Worm (Caenorhabditis elegans) whole organism, young adult: ENCODE measurements around the gene rme-1.
A peak's percentile ranks its signal among the peaks of the same experiment; 100 is the strongest.

Source experiments
- B0019.2 ChIP-seq: fragments of 200-800 bp; sonication (Bioruptor generic); conservative IDR thresholded peaks from 2 replicates; pipeline ENCODE4 v1.3.6; 2022; ENCODE audit warnings: missing genetic modification reagents, missing genetic modification characterization, missing compliant biosample characterization
- B0261.1 ChIP-seq: sonication (generic microtip); optimal IDR thresholded peaks from 2 replicates; lab custom pipeline; 2016; ENCODE audit warnings: mild to moderate bottlenecking, missing genetic modification characterization, moderate library complexity, missing compliant biosample characterization
- B0336.3 ChIP-seq: fragments of 200-800 bp; sonication (Bioruptor generic); IDR thresholded peaks from 2 replicates; pipeline ENCODE4 v1.3.6; 2022; ENCODE audit warnings: missing genetic modification characterization, missing compliant biosample characterization
- F22D6.2 ChIP-seq: sonication (generic microtip); optimal IDR thresholded peaks from 2 replicates; lab custom pipeline; 2016; ENCODE audit warnings: mild to moderate bottlenecking, missing genetic modification characterization, missing compliant biosample characterization
- F23B12.7 ChIP-seq: sonication (generic microtip); optimal IDR thresholded peaks from 2 replicates; lab custom pipeline; 2017; ENCODE audit warnings: missing genetic modification characterization, mild to moderate bottlenecking, missing compliant biosample characterization, antibody characterized with exemption, moderate library complexity; ENCODE audit not compliant: insufficient read depth
- F33H1.4 ChIP-seq: fragments of 200-800 bp; sonication (Bioruptor generic); IDR thresholded peaks from 2 replicates; pipeline ENCODE4 v1.3.6; 2022; ENCODE audit warnings: missing genetic modification reagents, missing genetic modification characterization, missing compliant biosample characterization
- F52B5.7 ChIP-seq: sonication (generic microtip); optimal IDR thresholded peaks from 2 replicates; lab custom pipeline; 2016; ENCODE audit warnings: mild to moderate bottlenecking, missing genetic modification characterization, missing compliant biosample characterization
- K12H6.12 ChIP-seq: fragments of 200-800 bp; sonication (Bioruptor generic); optimal IDR thresholded peaks from 2 replicates; lab custom pipeline; 2018; ENCODE audit warnings: mild to moderate bottlenecking, missing genetic modification characterization, missing compliant biosample characterization
- T07F8.4 ChIP-seq: sonication (generic microtip); optimal IDR thresholded peaks from 2 replicates; lab custom pipeline; 2016; ENCODE audit warnings: mild to moderate bottlenecking, missing genetic modification characterization, moderate library complexity, missing compliant biosample characterization
- Y95B8A.8 ChIP-seq: fragments of 200-800 bp; sonication (Bioruptor generic); IDR thresholded peaks from 2 replicates; pipeline ENCODE4 v1.3.6; 2022; ENCODE audit warnings: missing genetic modification reagents, missing genetic modification characterization, missing compliant biosample characterization
- ZK185.1 ChIP-seq: sonication (generic microtip); optimal IDR thresholded peaks from 2 replicates; lab custom pipeline; 2016; ENCODE audit warnings: mild to moderate bottlenecking, missing genetic modification characterization, missing compliant biosample characterization; ENCODE audit not compliant: poor library complexity, severe bottlenecking
- ama-1 ChIP-seq, 3 experiments: fragments of 150-350 bp in 1 of 3; sonication (generic microtip) in 2 of 3; optimal IDR thresholded peaks; 2 replicates each; lab custom pipeline; 2014 to 2018; ENCODE audit warnings: missing biosample characterization in 2 of 3, missing genetic modification characterization in 2 of 3, missing genetic modification reagents in 2 of 3
- aptf-2 ChIP-seq: fragments of 200-800 bp; sonication (Bioruptor generic); conservative IDR thresholded peaks from 2 replicates; pipeline ENCODE4 v1.3.6; 2022; ENCODE audit warnings: missing genetic modification reagents, missing genetic modification characterization, missing compliant biosample characterization
- aptf-3 ChIP-seq: fragments of 200-800 bp; sonication (Bioruptor generic); IDR thresholded peaks from 2 replicates; pipeline ENCODE4 v1.3.6; 2022; ENCODE audit warnings: missing genetic modification characterization, missing compliant biosample characterization
- athp-1 ChIP-seq: sonication (generic microtip); optimal IDR thresholded peaks from 2 replicates; lab custom pipeline; 2017; ENCODE audit warnings: mild to moderate bottlenecking, missing genetic modification characterization, missing compliant biosample characterization
- attf-5 ChIP-seq: fragments of 200-800 bp; sonication (Bioruptor generic); optimal IDR thresholded peaks from 2 replicates; lab custom pipeline; 2018; ENCODE audit warnings: mild to moderate bottlenecking, missing genetic modification characterization, missing compliant biosample characterization
- attf-6 ChIP-seq: fragments of 200-800 bp; sonication (Bioruptor generic); IDR thresholded peaks from 2 replicates; pipeline ENCODE4 v1.3.6; 2022; ENCODE audit warnings: missing genetic modification reagents, missing genetic modification characterization, missing compliant biosample characterization
- cebp-1 ChIP-seq, 2 experiments: fragments of 200-800 bp in 1 of 2; sonication (Bioruptor generic) in 1 of 2; sonication (generic microtip) in 1 of 2; IDR thresholded peaks in 1 of 2; optimal IDR thresholded peaks in 1 of 2; 2 replicates each; pipeline versions ENCODE4 v1.3.6 to Lab custom; 2017 to 2022; ENCODE audit warnings: missing compliant biosample characterization in 2 of 2, missing genetic modification characterization in 2 of 2, mild to moderate bottlenecking in 1 of 2, missing genetic modification reagents in 1 of 2, moderate library complexity in 1 of 2
- ceh-91 ChIP-seq: fragments of 200-800 bp; sonication (Bioruptor generic); IDR thresholded peaks from 2 replicates; pipeline ENCODE4 v1.3.6; 2022; ENCODE audit warnings: missing genetic modification reagents, missing genetic modification characterization, missing compliant biosample characterization
- dpff-1 ChIP-seq: sonication (generic microtip); optimal IDR thresholded peaks from 2 replicates; lab custom pipeline; 2017; ENCODE audit warnings: mild to moderate bottlenecking, missing genetic modification characterization, missing compliant biosample characterization
- dpl-1 ChIP-seq: fragments of 150-350 bp; optimal IDR thresholded peaks from 2 replicates; lab custom pipeline; 2014; ENCODE audit warnings: missing biosample characterization, missing genetic modification reagents, missing genetic modification characterization
- efl-1 ChIP-seq: fragments of 150-350 bp; optimal IDR thresholded peaks from 2 replicates; lab custom pipeline; 2014; ENCODE audit warnings: missing biosample characterization, missing genetic modification reagents, missing genetic modification characterization
- egl-18 ChIP-seq: fragments of 200-800 bp; sonication (Bioruptor generic); IDR thresholded peaks from 2 replicates; pipeline ENCODE4 v1.3.6; 2022; ENCODE audit warnings: missing genetic modification reagents, missing genetic modification characterization, missing compliant biosample characterization
- ekl-4 ChIP-seq: fragments of 200-800 bp; sonication (Bioruptor generic); IDR thresholded peaks from 2 replicates; pipeline ENCODE4 v1.3.6; 2022; ENCODE audit warnings: missing genetic modification reagents, missing genetic modification characterization, missing compliant biosample characterization
- hlh-12 ChIP-seq: sonication (generic microtip); optimal IDR thresholded peaks from 2 replicates; lab custom pipeline; 2016; ENCODE audit warnings: missing genetic modification characterization, missing compliant biosample characterization
- hmg-1.2 ChIP-seq: fragments of 200-800 bp; sonication (Bioruptor generic); IDR thresholded peaks from 2 replicates; pipeline ENCODE4 v1.3.6; 2022; ENCODE audit warnings: missing genetic modification reagents, missing genetic modification characterization, missing compliant biosample characterization
- lin-35 ChIP-seq, 3 experiments: fragments of 150-350 bp in 2 of 3; sonication (generic microtip) in 1 of 3; optimal IDR thresholded peaks; 2 replicates each; lab custom pipeline; 2014 to 2018; ENCODE audit warnings: missing biosample characterization in 3 of 3, missing genetic modification characterization in 3 of 3, missing genetic modification reagents in 3 of 3
- lir-1 ChIP-seq: fragments of 200-800 bp; sonication (Bioruptor generic); conservative IDR thresholded peaks from 2 replicates; pipeline ENCODE4 v1.3.6; 2022; ENCODE audit warnings: missing genetic modification reagents, missing genetic modification characterization, missing compliant biosample characterization
- lsl-1 ChIP-seq: fragments of 200-800 bp; sonication (Bioruptor generic); optimal IDR thresholded peaks from 2 replicates; lab custom pipeline; 2018; ENCODE audit warnings: mild to moderate bottlenecking, missing genetic modification characterization, moderate library complexity, missing compliant biosample characterization
- lsy-27 ChIP-seq: sonication (generic microtip); optimal IDR thresholded peaks from 2 replicates; lab custom pipeline; 2017; ENCODE audit warnings: missing genetic modification characterization, mild to moderate bottlenecking, missing compliant biosample characterization, antibody characterized with exemption, missing genotype, borderline replicate concordance; ENCODE audit not compliant: insufficient read depth
- nhr-120 ChIP-seq: fragments of 200-800 bp; sonication (Bioruptor generic); IDR thresholded peaks from 2 replicates; pipeline ENCODE4 v1.3.6; 2022; ENCODE audit warnings: missing genetic modification characterization, missing compliant biosample characterization
- nhr-27 ChIP-seq: fragments of 200-800 bp; sonication (Bioruptor generic); optimal IDR thresholded peaks from 2 replicates; lab custom pipeline; 2018; ENCODE audit warnings: mild to moderate bottlenecking, missing genetic modification characterization, moderate library complexity, missing compliant biosample characterization
- nhr-80 ChIP-seq: sonication (generic microtip); optimal IDR thresholded peaks from 2 replicates; lab custom pipeline; 2016; ENCODE audit warnings: missing genetic modification characterization, missing compliant biosample characterization
- pha-4 ChIP-seq: fragments of 150-350 bp; sonication (generic microtip); optimal IDR thresholded peaks from 2 replicates; lab custom pipeline; 2014; ENCODE audit warnings: missing biosample characterization, missing genetic modification reagents, missing genetic modification characterization
- rec-8 ChIP-seq, 2 experiments: sonication (generic microtip); optimal IDR thresholded peaks; 2 replicates each; lab custom pipeline; 2016; ENCODE audit warnings: mild to moderate bottlenecking in 2 of 2, missing genetic modification characterization in 2 of 2, missing genetic modification reagents in 2 of 2, missing genotype in 2 of 2, missing biosample characterization in 1 of 2, missing compliant biosample characterization in 1 of 2, moderate library complexity in 1 of 2
- repo-1 ChIP-seq: sonication (generic microtip); optimal IDR thresholded peaks from 2 replicates; lab custom pipeline; 2017; ENCODE audit warnings: mild to moderate bottlenecking, missing genetic modification characterization, missing compliant biosample characterization
- rpc-1 ChIP-seq, 2 experiments: fragments of 150-350 bp in 1 of 2; sonication (generic microtip) in 1 of 2; optimal IDR thresholded peaks; 2 replicates each; lab custom pipeline; 2014 to 2018; ENCODE audit warnings: missing biosample characterization in 1 of 2, missing genetic modification characterization in 1 of 2, missing genetic modification reagents in 1 of 2, missing genotype in 1 of 2
- snpc-3.4 ChIP-seq: sonication (generic microtip); optimal IDR thresholded peaks from 2 replicates; lab custom pipeline; 2017; ENCODE audit warnings: missing genetic modification characterization, mild to moderate bottlenecking, missing compliant biosample characterization, antibody characterized with exemption, moderate library complexity, missing genotype, missing genetic modification reagents
- snpc-4 ChIP-seq, 5 experiments: fragments of 150-350 bp in 1 of 5; sonication (generic microtip) in 4 of 5; optimal IDR thresholded peaks; 2 replicates each; lab custom pipeline; 2014 to 2018; ENCODE audit warnings: missing genetic modification characterization in 5 of 5, missing biosample characterization in 3 of 5, antibody characterized with exemption in 2 of 5, mild to moderate bottlenecking in 2 of 5, missing compliant biosample characterization in 2 of 5, missing genotype in 2 of 5, moderate library complexity in 2 of 5, missing genetic modification reagents in 1 of 5
- xnd-1 ChIP-seq: sonication (generic microtip); optimal IDR thresholded peaks from 2 replicates; lab custom pipeline; 2016; ENCODE audit warnings: missing genotype, missing genetic modification reagents, missing genetic modification characterization, missing compliant biosample characterization
- zfh-2 ChIP-seq: fragments of 200-800 bp; sonication (Bioruptor generic); conservative IDR thresholded peaks from 2 replicates; pipeline ENCODE4 v1.3.6; 2022; ENCODE audit warnings: missing genetic modification reagents, missing genetic modification characterization, missing compliant biosample characterization
- zim-3 ChIP-seq: sonication (generic microtip); optimal IDR thresholded peaks from 2 replicates; lab custom pipeline; 2017; ENCODE audit warnings: mild to moderate bottlenecking, missing genetic modification characterization, moderate library complexity, missing compliant biosample characterization
- ztf-18 ChIP-seq: sonication (generic microtip); optimal IDR thresholded peaks from 2 replicates; lab custom pipeline; 2016; ENCODE audit warnings: missing genotype, mild to moderate bottlenecking, missing genetic modification characterization, missing compliant biosample characterization
- ztf-25 ChIP-seq: fragments of 200-800 bp; sonication (Bioruptor generic); IDR thresholded peaks from 2 replicates; pipeline ENCODE4 v1.3.6; 2022; ENCODE audit warnings: missing genetic modification reagents, missing genetic modification characterization, missing compliant biosample characterization
- ztf-26 ChIP-seq: sonication (generic microtip); optimal IDR thresholded peaks from 2 replicates; lab custom pipeline; 2017; ENCODE audit warnings: missing genetic modification characterization, missing compliant biosample characterization
- ztf-6 ChIP-seq: fragments of 200-800 bp; sonication (Bioruptor generic); IDR thresholded peaks from 2 replicates; pipeline ENCODE4 v1.3.6; 2022; ENCODE audit warnings: missing genetic modification reagents, missing genetic modification characterization, missing compliant biosample characterization

rme-1 gene

DNA sequence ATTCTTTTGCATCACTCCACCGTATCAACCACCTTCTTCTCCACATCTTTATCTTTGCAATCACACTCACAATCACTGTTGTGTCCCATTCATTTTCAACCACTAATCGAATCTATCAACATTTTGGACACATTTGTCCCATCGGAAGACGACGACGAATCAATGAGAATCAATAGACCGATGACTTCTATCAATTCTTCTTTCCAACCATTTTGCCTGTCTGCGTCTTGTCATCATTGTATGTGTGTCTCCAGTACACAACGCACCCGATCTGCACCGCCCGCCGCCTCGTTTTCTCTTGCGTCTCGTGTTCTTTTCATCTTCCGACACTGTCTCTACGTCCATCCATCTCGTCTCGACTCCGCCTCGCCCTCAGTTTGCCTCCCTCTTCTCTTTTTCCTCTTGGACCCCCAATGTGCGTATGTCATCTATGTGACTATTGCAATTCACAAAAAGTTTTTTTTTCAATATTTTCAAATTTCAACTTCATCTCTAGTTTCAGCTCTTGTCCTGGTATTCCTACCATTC, 37.8 kb downstream of the rme-1 start, which contains the start of gene dmd-7 (continued):
- TF ChIP-seq F22D6.2 (tag; lab: Kevin White, UChicago) (peak; percentile 62), F33H1.4 (GFP tag; lab: Robert Waterston, UW) (no peak), rpc-1 (optimal IDR thresholded peaks at IDR 0.05; lab: Kevin White, UChicago) (no peak), rpc-1 (tag; optimal IDR thresholded peaks at IDR 0.05; lab: Kevin White, UChicago) (no peak), dpl-1 (GFP tag; lab: Kevin White, UChicago) (no peak), Y95B8A.8 (GFP tag; lab: Robert Waterston, UW) (no peak), T07F8.4 (tag; lab: Kevin White, UChicago) (no peak), athp-1 (tag; lab: Kevin White, UChicago) (no peak), B0336.3 (GFP tag; lab: Robert Waterston, UW) (peak; percentile 58; the same call in 1 of the 2 replicates), xnd-1 (tag; lab: Kevin White, UChicago) (no peak), ama-1 (optimal IDR thresholded peaks at IDR 0.05; lab: Kevin White, UChicago) (no peak), ama-1 (GFP tag; optimal IDR thresholded peaks at IDR 0.05; lab: Kevin White, UChicago) (no peak), lsy-27 (tag; lab: Kevin White, UChicago) (no peak), zfh-2 (GFP tag; lab: Robert Waterston, UW) (peak; percentile 92), lir-1 (GFP tag; lab: Robert Waterston, UW) (no peak; the same call in 1 of the 2 replicates), zim-3 (tag; lab: Kevin White, UChicago) (no peak), repo-1 (tag; lab: Kevin White, UChicago) (no peak), F52B5.7 (tag; lab: Kevin White, UChicago) (no peak), ztf-26 (tag; lab: Kevin White, UChicago) (peak; percentile 90), attf-5 (GFP tag; lab: Kevin White, UChicago) (peak; percentile 54), pha-4 (no peak), nhr-27 (tag; lab: Kevin White, UChicago) (no peak), hmg-1.2 (peak; percentile 57; the same call in 1 of the 2 replicates), cebp-1 (GFP tag; IDR thresholded peaks at IDR 0.05; lab: Robert Waterston, UW) (no peak), cebp-1 (tag; optimal IDR thresholded peaks at IDR 0.05; lab: Kevin White, UChicago) (peak; percentile 79), ZK185.1 (tag; lab: Kevin White, UChicago) (no peak), ztf-6 (GFP tag; lab: Robert Waterston, UW) (no peak), aptf-2 (GFP tag; lab: Robert Waterston, UW) (no peak), nhr-80 (peak; percentile 80), snpc-4 (GFP tag; optimal IDR thresholded peaks at IDR 0.05; lab: Kevin White, UChicago) (no peak), snpc-4 (tag; optimal IDR thresholded peaks at IDR 0.05; lab: Kevin White, UChicago) (peak in 2 of 4 experiments; percentile 18 to 47), B0261.1 (no peak), aptf-3 (GFP tag; lab: Robert Waterston, UW) (no peak), nhr-120 (no peak), F23B12.7 (no peak), attf-6 (GFP tag; lab: Robert Waterston, UW) (no peak), efl-1 (GFP tag; lab: Kevin White, UChicago) (no peak), ztf-25 (GFP tag; lab: Robert Waterston, UW) (no peak), ekl-4 (GFP tag; lab: Robert Waterston, UW) (no peak), snpc-3.4 (tag; lab: Kevin White, UChicago) (no peak), rec-8 (tag; optimal IDR thresholded peaks at IDR 0.05; lab: Kevin White, UChicago) (no peak), ceh-91 (GFP tag; lab: Robert Waterston, UW) (no peak), lsl-1 (GFP tag; lab: Kevin White, UChicago) (no peak), hlh-12 (tag; lab: Kevin White, UChicago) (no peak), lin-35 (GFP tag; optimal IDR thresholded peaks at IDR 0.05; lab: Kevin White, UChicago) (peak in 1 of 3 experiments; percentile 59), ztf-18 (tag; lab: Kevin White, UChicago) (peak; percentile 8), K12H6.12 (tag; lab: Kevin White, UChicago) (peak; percentile 65), egl-18 (GFP tag; lab: Robert Waterston, UW) (no peak), B0019.2 (GFP tag; lab: Robert Waterston, UW) (no peak), dpff-1 (tag; lab: Kevin White, UChicago) (no peak)
